Worm (Caenorhabditis elegans) whole organism, young adult: Measurements from ENCODE around the gene Y119D3B.14.

Experiments used
- B0261.1 ChIP-seq: sonication (generic microtip); optimal IDR thresholded peaks from 2 replicates; lab custom pipeline; 2016; ENCODE audit warnings: mild to moderate bottlenecking, missing genetic modification characterization, moderate library complexity, missing compliant biosample characterization
- C06A6.2 ChIP-seq: fragments of 200-800 bp; sonication (Bioruptor generic); conservative IDR thresholded peaks from 2 replicates; pipeline ENCODE4 v1.3.6; 2022; ENCODE audit warnings: missing genetic modification characterization, missing compliant biosample characterization
- F37B4.10 ChIP-seq: fragments of 200-800 bp; sonication (Bioruptor generic); IDR thresholded peaks from 2 replicates; pipeline ENCODE4 v1.3.6; 2022; ENCODE audit warnings: missing genetic modification characterization, missing compliant biosample characterization
- F55B11.4 ChIP-seq: sonication (generic microtip); optimal IDR thresholded peaks from 2 replicates; lab custom pipeline; 2016; ENCODE audit warnings: missing compliant biosample characterization, missing genetic modification characterization, borderline replicate concordance; ENCODE audit not compliant: insufficient read depth
- Y56A3A.18 ChIP-seq: fragments of 200-800 bp; sonication (Bioruptor generic); IDR thresholded peaks from 2 replicates; pipeline ENCODE4 v1.3.6; 2022; ENCODE audit warnings: missing genetic modification reagents, missing genetic modification characterization, missing compliant biosample characterization
- Y95B8A.8 ChIP-seq: fragments of 200-800 bp; sonication (Bioruptor generic); IDR thresholded peaks from 2 replicates; pipeline ENCODE4 v1.3.6; 2022; ENCODE audit warnings: missing genetic modification reagents, missing genetic modification characterization, missing compliant biosample characterization
- bed-1 ChIP-seq: fragments of 200-800 bp; sonication (Bioruptor generic); IDR thresholded peaks from 2 replicates; pipeline ENCODE4 v1.3.6; 2022; ENCODE audit warnings: missing genetic modification reagents, missing genetic modification characterization, missing compliant biosample characterization
- ccch-3 ChIP-seq: fragments of 200-800 bp; sonication (Bioruptor generic); optimal IDR thresholded peaks from 2 replicates; lab custom pipeline; 2018; ENCODE audit warnings: mild to moderate bottlenecking, missing genetic modification characterization, missing compliant biosample characterization
- ceh-100 ChIP-seq: fragments of 200-800 bp; sonication (Bioruptor generic); IDR thresholded peaks from 2 replicates; pipeline ENCODE4 v1.3.6; 2022; ENCODE audit warnings: missing genetic modification reagents, missing genetic modification characterization, missing compliant biosample characterization
- ceh-79 ChIP-seq: sonication (generic microtip); optimal IDR thresholded peaks from 2 replicates; lab custom pipeline; 2017; ENCODE audit warnings: mild to moderate bottlenecking, missing genetic modification characterization, missing compliant biosample characterization
- chd-7 ChIP-seq: sonication (generic microtip); optimal IDR thresholded peaks from 2 replicates; lab custom pipeline; 2016; ENCODE audit warnings: mild to moderate bottlenecking, missing genetic modification characterization, moderate library complexity, missing compliant biosample characterization
- die-1 ChIP-seq: sonication (generic microtip); optimal IDR thresholded peaks from 2 replicates; lab custom pipeline; 2016; ENCODE audit warnings: missing genotype, mild to moderate bottlenecking, missing genetic modification characterization, missing compliant biosample characterization
- dpff-1 ChIP-seq: sonication (generic microtip); optimal IDR thresholded peaks from 2 replicates; lab custom pipeline; 2017; ENCODE audit warnings: mild to moderate bottlenecking, missing genetic modification characterization, missing compliant biosample characterization
- fkh-3 ChIP-seq: sonication (generic microtip); optimal IDR thresholded peaks from 2 replicates; lab custom pipeline; 2016; ENCODE audit warnings: mild to moderate bottlenecking, missing genetic modification characterization, missing compliant biosample characterization
- him-1 ChIP-seq: sonication (generic microtip); optimal IDR thresholded peaks from 2 replicates; lab custom pipeline; 2016; ENCODE audit warnings: missing genotype, missing genetic modification reagents, missing genetic modification characterization, missing compliant biosample characterization
- hmg-1.2 ChIP-seq: fragments of 200-800 bp; sonication (Bioruptor generic); IDR thresholded peaks from 2 replicates; pipeline ENCODE4 v1.3.6; 2022; ENCODE audit warnings: missing genetic modification reagents, missing genetic modification characterization, missing compliant biosample characterization
- lsl-1 ChIP-seq: fragments of 200-800 bp; sonication (Bioruptor generic); optimal IDR thresholded peaks from 2 replicates; lab custom pipeline; 2018; ENCODE audit warnings: mild to moderate bottlenecking, missing genetic modification characterization, moderate library complexity, missing compliant biosample characterization
- lsy-27 ChIP-seq: sonication (generic microtip); optimal IDR thresholded peaks from 2 replicates; lab custom pipeline; 2017; ENCODE audit warnings: missing genetic modification characterization, mild to moderate bottlenecking, missing compliant biosample characterization, antibody characterized with exemption, missing genotype, borderline replicate concordance; ENCODE audit not compliant: insufficient read depth
- mel-28 ChIP-seq: sonication (generic microtip); optimal IDR thresholded peaks from 2 replicates; lab custom pipeline; 2016; ENCODE audit warnings: borderline replicate concordance, mild to moderate bottlenecking, missing genetic modification characterization, missing compliant biosample characterization
- nhr-80 ChIP-seq: sonication (generic microtip); optimal IDR thresholded peaks from 2 replicates; lab custom pipeline; 2016; ENCODE audit warnings: missing genetic modification characterization, missing compliant biosample characterization
- nhr-90 ChIP-seq: sonication (generic microtip); optimal IDR thresholded peaks from 2 replicates; lab custom pipeline; 2016; ENCODE audit warnings: missing genotype, mild to moderate bottlenecking, missing genetic modification characterization, missing compliant biosample characterization
- pbrm-1 ChIP-seq: fragments of 200-800 bp; sonication (Bioruptor generic); IDR thresholded peaks from 2 replicates; pipeline ENCODE4 v1.3.6; 2022; ENCODE audit warnings: missing genetic modification reagents, missing genetic modification characterization, missing compliant biosample characterization
- rpc-1 ChIP-seq, 2 experiments: fragments of 150-350 bp in 1 of 2; sonication (generic microtip) in 1 of 2; optimal IDR thresholded peaks; 2 replicates each; lab custom pipeline; 2014 to 2018; ENCODE audit warnings: missing biosample characterization in 1 of 2, missing genetic modification characterization in 1 of 2, missing genetic modification reagents in 1 of 2, missing genotype in 1 of 2
- sdz-38 ChIP-seq: sonication (generic microtip); optimal IDR thresholded peaks from 2 replicates; lab custom pipeline; 2016; ENCODE audit warnings: missing genotype, missing genetic modification characterization, missing compliant biosample characterization
- snpc-3.4 ChIP-seq: sonication (generic microtip); optimal IDR thresholded peaks from 2 replicates; lab custom pipeline; 2017; ENCODE audit warnings: missing genetic modification characterization, mild to moderate bottlenecking, missing compliant biosample characterization, antibody characterized with exemption, moderate library complexity, missing genotype, missing genetic modification reagents
- tbp1 ChIP-seq: fragments of 200-800 bp; sonication (Bioruptor generic); optimal IDR thresholded peaks from 2 replicates; lab custom pipeline; 2018; ENCODE audit warnings: mild to moderate bottlenecking, missing genetic modification characterization, missing compliant biosample characterization
- tbx-9 ChIP-seq: sonication (generic microtip); optimal IDR thresholded peaks from 2 replicates; lab custom pipeline; 2016; ENCODE audit warnings: borderline replicate concordance, missing genetic modification characterization, inconsistent platforms, missing compliant biosample characterization
- unc-130 ChIP-seq: sonication (generic microtip); optimal IDR thresholded peaks from 2 replicates; lab custom pipeline; 2016; ENCODE audit warnings: missing genetic modification reagents, missing genetic modification characterization, missing compliant biosample characterization
- xnd-1 ChIP-seq: sonication (generic microtip); optimal IDR thresholded peaks from 2 replicates; lab custom pipeline; 2016; ENCODE audit warnings: missing genotype, missing genetic modification reagents, missing genetic modification characterization, missing compliant biosample characterization
- zfh-2 ChIP-seq: fragments of 200-800 bp; sonication (Bioruptor generic); conservative IDR thresholded peaks from 2 replicates; pipeline ENCODE4 v1.3.6; 2022; ENCODE audit warnings: missing genetic modification reagents, missing genetic modification characterization, missing compliant biosample characterization
- ztf-25 ChIP-seq: fragments of 200-800 bp; sonication (Bioruptor generic); IDR thresholded peaks from 2 replicates; pipeline ENCODE4 v1.3.6; 2022; ENCODE audit warnings: missing genetic modification reagents, missing genetic modification characterization, missing compliant biosample characterization
- ztf-28 ChIP-seq: fragments of 200-800 bp; sonication (Bioruptor generic); IDR thresholded peaks from 2 replicates; pipeline ENCODE4 v1.3.6; 2022; ENCODE audit warnings: missing genetic modification reagents, missing genetic modification characterization, missing compliant biosample characterization

Y119D3B.14 gene

ce11 chrIII:1230672-1231071 is 37.1 kb upstream of the Y119D3B.14 start:
- TF ChIP-seq tbp1 (GFP tag; lab: Kevin White, UChicago) (peak; percentile 82), lsl-1 (no peak), B0261.1 (tag; lab: Kevin White, UChicago) (peak; percentile 65), rpc-1 (optimal IDR thresholded peaks at IDR 0.05; lab: Kevin White, UChicago) (peak; percentile 13), rpc-1 (tag; optimal IDR thresholded peaks at IDR 0.05; lab: Kevin White, UChicago) (peak; percentile 60)

- peak; percentile 46; the same call in 1 of the 2 replicates for TF ChIP-seq hmg-1.2 (GFP tag; lab: Robert Waterston, UW)
- no peak for TF ChIP-seq xnd-1 (tag; lab: Kevin White, UChicago)
- TF ChIP-seq F55B11.4 (tag; lab: Kevin White, UChicago) = no peak
- TF ChIP-seq pbrm-1 = no peak
- TF ChIP-seq snpc-3.4 (tag; lab: Kevin White, UChicago) = no peak
These were observed 36.6 kb upstream of the Y119D3B.14 start, which contains the start of gene pes-4 for ce11 chrIII:1230174-1230573. Gene pes-4 (minus strand): TSS chrIII:1230274.

ce11 chrIII:1229510-1229909 is 35.9 kb upstream of the Y119D3B.14 start:
- TF ChIP-seq chd-7 (tag; lab: Kevin White, UChicago) (no peak), unc-130 (GFP tag; lab: Kevin White, UChicago) (no peak), hmg-1.2 (GFP tag; lab: Robert Waterston, UW) (peak; percentile 79), zfh-2 (GFP tag; lab: Robert Waterston, UW) (peak; percentile 63)

- TF ChIP-seq sdz-38 (tag; lab: Kevin White, UChicago) (no peak), ceh-79 (no peak), nhr-90 (tag; lab: Kevin White, UChicago) (no peak), Y95B8A.8 (no peak), him-1 (tag; lab: Kevin White, UChicago) (no peak), ztf-28 (GFP tag; lab: Robert Waterston, UW) (no peak), fkh-3 (no peak), ztf-25 (no peak)
These were observed 35.0 kb upstream of the Y119D3B.14 start for ce11 chrIII:1228593-1228992.

- TF ChIP-seq mel-28 = no peak
- TF ChIP-seq dpff-1 = no peak
- TF ChIP-seq hmg-1.2 (GFP tag; lab: Robert Waterston, UW) = peak; percentile 56; the same call in 1 of the 2 replicates
- no peak for TF ChIP-seq Y56A3A.18 (GFP tag; lab: Robert Waterston, UW)
- no peak for TF ChIP-seq C06A6.2 (GFP tag; lab: Robert Waterston, UW)
- TF ChIP-seq ceh-100 (GFP tag; lab: Robert Waterston, UW) = no peak
- no peak for TF ChIP-seq lsy-27
- no peak for TF ChIP-seq zfh-2 (GFP tag; lab: Robert Waterston, UW)
- TF ChIP-seq ccch-3 (GFP tag; lab: Kevin White, UChicago) = no peak
- no peak for TF ChIP-seq die-1 (tag; lab: Kevin White, UChicago)
- TF ChIP-seq bed-1 (GFP tag; lab: Robert Waterston, UW) = no peak
- TF ChIP-seq nhr-80 = peak; percentile 62
- no peak for TF ChIP-seq tbx-9 (tag; lab: Kevin White, UChicago)
- no peak for TF ChIP-seq F37B4.10
These were observed 32.6 kb upstream of the Y119D3B.14 start for ce11 chrIII:1226256-1226655.
